Worm (Caenorhabditis elegans) whole organism, late embryonic: ENCODE data around the gene luc-7L.

Source experiments
- C08G9.2 ChIP-seq: sonication (generic microtip); optimal IDR thresholded peaks from 2 replicates; lab custom pipeline; 2016; ENCODE audit warnings: mild to moderate bottlenecking, missing genetic modification characterization, moderate library complexity, missing compliant biosample characterization
- C38D4.7 ChIP-seq: fragments of 200-800 bp; sonication (Bioruptor generic); optimal IDR thresholded peaks from 2 replicates; lab custom pipeline; 2018; ENCODE audit warnings: mild to moderate bottlenecking, missing genetic modification characterization, moderate library complexity, missing compliant biosample characterization
- F13H6.1 ChIP-seq: sonication (generic microtip); optimal IDR thresholded peaks from 2 replicates; lab custom pipeline; 2016; ENCODE audit warnings: missing genetic modification characterization, missing compliant biosample characterization
- K02D7.2 ChIP-seq: sonication (generic microtip); optimal IDR thresholded peaks from 2 replicates; lab custom pipeline; 2017; ENCODE audit warnings: mild to moderate bottlenecking, missing genetic modification characterization, missing compliant biosample characterization
- ahr-1 ChIP-seq: sonication (generic microtip); optimal IDR thresholded peaks from 2 replicates; lab custom pipeline; 2016; ENCODE audit warnings: missing genetic modification characterization, missing compliant biosample characterization
- ama-1 ChIP-seq: fragments of 150-350 bp; optimal IDR thresholded peaks from 2 replicates; lab custom pipeline; 2014
- ceh-18 ChIP-seq: sonication (generic microtip); optimal IDR thresholded peaks from 2 replicates; lab custom pipeline; 2016; ENCODE audit warnings: missing genetic modification characterization, missing compliant biosample characterization
- ceh-19 ChIP-seq: fragments of 200-800 bp; sonication (Bioruptor generic); optimal IDR thresholded peaks from 2 replicates; lab custom pipeline; 2018; ENCODE audit warnings: mild to moderate bottlenecking, missing genetic modification characterization, missing compliant biosample characterization
- ceh-2 ChIP-seq: sonication (generic microtip); optimal IDR thresholded peaks from 2 replicates; lab custom pipeline; 2016; ENCODE audit warnings: missing genotype, missing genetic modification characterization, missing compliant biosample characterization
- ceh-22 ChIP-seq: sonication (generic microtip); optimal IDR thresholded peaks from 2 replicates; lab custom pipeline; 2017; ENCODE audit warnings: missing biosample characterization, missing genetic modification characterization
- ceh-24 ChIP-seq: sonication (generic microtip); optimal IDR thresholded peaks from 2 replicates; lab custom pipeline; 2016; ENCODE audit warnings: mild to moderate bottlenecking, missing genetic modification characterization, missing compliant biosample characterization
- ceh-31 ChIP-seq: sonication (generic microtip); optimal IDR thresholded peaks from 2 replicates; lab custom pipeline; 2016; ENCODE audit warnings: missing genetic modification characterization, missing compliant biosample characterization
- ceh-34 ChIP-seq: sonication (generic microtip); optimal IDR thresholded peaks from 2 replicates; lab custom pipeline; 2016; ENCODE audit warnings: mild to moderate bottlenecking, missing genetic modification characterization, missing compliant biosample characterization
- ceh-45 ChIP-seq: fragments of 200-800 bp; sonication (Bioruptor generic); IDR thresholded peaks from 2 replicates; pipeline ENCODE4 v1.3.6; 2022; ENCODE audit warnings: missing genetic modification reagents, missing genetic modification characterization, missing compliant biosample characterization
- ceh-6 ChIP-seq: fragments of 200-800 bp; sonication (Bioruptor generic); optimal IDR thresholded peaks from 2 replicates; lab custom pipeline; 2018; ENCODE audit warnings: mild to moderate bottlenecking, missing genetic modification characterization, missing compliant biosample characterization
- che-1 ChIP-seq: sonication (generic microtip); optimal IDR thresholded peaks from 2 replicates; lab custom pipeline; 2016; ENCODE audit warnings: mild to moderate bottlenecking, missing genetic modification characterization, missing compliant biosample characterization
- dmd-4 ChIP-seq: sonication (generic microtip); optimal IDR thresholded peaks from 2 replicates; lab custom pipeline; 2016; ENCODE audit warnings: borderline replicate concordance, missing genetic modification characterization, missing compliant biosample characterization
- dve-1 ChIP-seq: sonication (generic microtip); optimal IDR thresholded peaks from 2 replicates; lab custom pipeline; 2017; ENCODE audit warnings: antibody characterized with exemption, mild to moderate bottlenecking, missing genetic modification characterization, missing compliant biosample characterization
- elt-2 ChIP-seq: sonication (generic microtip); optimal IDR thresholded peaks from 2 replicates; lab custom pipeline; 2016; ENCODE audit warnings: missing genetic modification reagents, missing genetic modification characterization, missing compliant biosample characterization
- elt-4 ChIP-seq: sonication (generic microtip); optimal IDR thresholded peaks from 2 replicates; lab custom pipeline; 2016; ENCODE audit warnings: missing genetic modification characterization, missing compliant biosample characterization
- eyg-1 ChIP-seq: sonication (generic microtip); optimal IDR thresholded peaks from 2 replicates; lab custom pipeline; 2016; ENCODE audit warnings: missing genotype, missing genetic modification characterization, missing compliant biosample characterization
- fax-1 ChIP-seq: sonication (generic microtip); optimal IDR thresholded peaks from 2 replicates; lab custom pipeline; 2016; ENCODE audit warnings: missing genotype, missing genetic modification characterization, missing compliant biosample characterization
- fkh-10 ChIP-seq: fragments of 150-350 bp; optimal IDR thresholded peaks from 2 replicates; lab custom pipeline; 2014; ENCODE audit warnings: missing biosample characterization, missing genetic modification reagents, missing genetic modification characterization
- gmeb-2 ChIP-seq: sonication (generic microtip); optimal IDR thresholded peaks from 2 replicates; lab custom pipeline; 2016; ENCODE audit warnings: missing genetic modification characterization, inconsistent platforms, missing compliant biosample characterization
- hlh-13 ChIP-seq: fragments of 200-800 bp; sonication (Bioruptor generic); optimal IDR thresholded peaks from 2 replicates; lab custom pipeline; 2018; ENCODE audit warnings: mild to moderate bottlenecking, missing genetic modification characterization, missing compliant biosample characterization
- hlh-6 ChIP-seq: sonication (generic microtip); optimal IDR thresholded peaks from 2 replicates; lab custom pipeline; 2016; ENCODE audit warnings: missing genotype, missing genetic modification characterization, missing compliant biosample characterization
- hlh-8 ChIP-seq: sonication (generic microtip); optimal IDR thresholded peaks from 2 replicates; lab custom pipeline; 2016; ENCODE audit warnings: missing genotype, missing genetic modification characterization, missing compliant biosample characterization
- lim-6 ChIP-seq: sonication (generic microtip); optimal IDR thresholded peaks from 2 replicates; lab custom pipeline; 2016; ENCODE audit warnings: missing genetic modification characterization, missing compliant biosample characterization
- lin-11 ChIP-seq: fragments of 200-800 bp; sonication (Bioruptor generic); optimal IDR thresholded peaks from 2 replicates; lab custom pipeline; 2018; ENCODE audit warnings: mild to moderate bottlenecking, missing genetic modification characterization, missing compliant biosample characterization
- madf-2 ChIP-seq: sonication (generic microtip); optimal IDR thresholded peaks from 2 replicates; lab custom pipeline; 2017; ENCODE audit warnings: missing genetic modification characterization, missing compliant biosample characterization
- mec-3 ChIP-seq: sonication (generic microtip); optimal IDR thresholded peaks from 2 replicates; lab custom pipeline; 2016; ENCODE audit warnings: borderline replicate concordance, missing genetic modification characterization, missing compliant biosample characterization
- nfya-1 ChIP-seq: sonication (generic microtip); optimal IDR thresholded peaks from 2 replicates; lab custom pipeline; 2017; ENCODE audit warnings: missing genetic modification characterization, mild to moderate bottlenecking, missing compliant biosample characterization, antibody characterized with exemption, moderate library complexity
- pag-3 ChIP-seq: sonication (generic microtip); optimal IDR thresholded peaks from 2 replicates; lab custom pipeline; 2016; ENCODE audit warnings: missing compliant biosample characterization, missing genetic modification characterization, borderline replicate concordance
- pat-9 ChIP-seq: fragments of 200-800 bp; sonication (Bioruptor generic); optimal IDR thresholded peaks from 2 replicates; lab custom pipeline; 2018; ENCODE audit warnings: mild to moderate bottlenecking, missing genetic modification characterization, moderate library complexity, missing compliant biosample characterization
- pax-1 ChIP-seq: fragments of 150-350 bp; optimal IDR thresholded peaks from 2 replicates; lab custom pipeline; 2014; ENCODE audit warnings: missing biosample characterization, missing genetic modification characterization
- pha-2 ChIP-seq: sonication (generic microtip); optimal IDR thresholded peaks from 2 replicates; lab custom pipeline; 2017; ENCODE audit warnings: mild to moderate bottlenecking, missing genetic modification characterization, missing compliant biosample characterization
- pha-4 ChIP-seq: fragments of 150-350 bp; optimal IDR thresholded peaks from 2 replicates; lab custom pipeline; 2018; ENCODE audit warnings: missing biosample characterization, missing genetic modification reagents, missing genetic modification characterization
- pqm-1 ChIP-seq: sonication (generic microtip); optimal IDR thresholded peaks from 2 replicates; lab custom pipeline; 2016; ENCODE audit warnings: missing genetic modification characterization, missing compliant biosample characterization
- pros-1 ChIP-seq: fragments of 150-350 bp; optimal IDR thresholded peaks from 2 replicates; lab custom pipeline; 2014; ENCODE audit warnings: missing biosample characterization, missing genetic modification reagents, missing genetic modification characterization
- ref-2 ChIP-seq: sonication (generic microtip); optimal IDR thresholded peaks from 2 replicates; lab custom pipeline; 2016; ENCODE audit warnings: missing genetic modification characterization, missing compliant biosample characterization
- rnt-1 ChIP-seq: sonication (generic microtip); optimal IDR thresholded peaks from 2 replicates; lab custom pipeline; 2016; ENCODE audit warnings: missing genetic modification characterization, missing compliant biosample characterization
- sdc-2 ChIP-seq: sonication (generic microtip); optimal IDR thresholded peaks from 2 replicates; lab custom pipeline; 2016; ENCODE audit warnings: missing genotype, missing genetic modification characterization, missing compliant biosample characterization
- sox-2 ChIP-seq: fragments of 200-800 bp; sonication (Bioruptor generic); IDR thresholded peaks from 2 replicates; pipeline ENCODE4 v1.3.6; 2022; ENCODE audit warnings: missing genetic modification reagents, missing genetic modification characterization, missing compliant biosample characterization
- sox-4 ChIP-seq: sonication (generic microtip); optimal IDR thresholded peaks from 2 replicates; lab custom pipeline; 2017; ENCODE audit warnings: mild to moderate bottlenecking, missing genetic modification characterization, inconsistent platforms, missing compliant biosample characterization
- syd-9 ChIP-seq: sonication (generic microtip); optimal IDR thresholded peaks from 2 replicates; lab custom pipeline; 2016; ENCODE audit warnings: mild to moderate bottlenecking, missing genetic modification characterization, moderate library complexity, missing compliant biosample characterization
- tbx-2 ChIP-seq: sonication (generic microtip); optimal IDR thresholded peaks from 2 replicates; lab custom pipeline; 2016; ENCODE audit warnings: missing genetic modification characterization, missing compliant biosample characterization
- tbx-7 ChIP-seq: sonication (generic microtip); optimal IDR thresholded peaks from 2 replicates; lab custom pipeline; 2016; ENCODE audit warnings: missing genotype, missing genetic modification characterization, missing compliant biosample characterization
- ttx-3 ChIP-seq: sonication (generic microtip); optimal IDR thresholded peaks from 2 replicates; lab custom pipeline; 2016; ENCODE audit warnings: missing genetic modification reagents, missing genetic modification characterization, missing compliant biosample characterization
- unc-3 ChIP-seq, 2 experiments: fragments of 200-800 bp in 1 of 2; sonication (Bioruptor generic) in 1 of 2; sonication (generic microtip) in 1 of 2; conservative IDR thresholded peaks in 1 of 2; optimal IDR thresholded peaks in 1 of 2; 2 replicates each; pipeline versions ENCODE4 v1.3.6 to Lab custom; 2016 to 2022; ENCODE audit warnings: missing compliant biosample characterization in 2 of 2, missing genetic modification characterization in 2 of 2, missing genetic modification reagents in 1 of 2
- unc-42 ChIP-seq: sonication (generic microtip); optimal IDR thresholded peaks from 2 replicates; lab custom pipeline; 2016; ENCODE audit warnings: missing genotype, missing genetic modification characterization, missing compliant biosample characterization
- unc-86 ChIP-seq: sonication (generic microtip); optimal IDR thresholded peaks from 2 replicates; lab custom pipeline; 2016; ENCODE audit warnings: missing genetic modification characterization, missing compliant biosample characterization
- zip-5 ChIP-seq: sonication (generic microtip); optimal IDR thresholded peaks from 2 replicates; lab custom pipeline; 2016; ENCODE audit warnings: missing genetic modification characterization, missing compliant biosample characterization
- ztf-16 ChIP-seq: sonication (generic microtip); optimal IDR thresholded peaks from 2 replicates; lab custom pipeline; 2017; ENCODE audit warnings: missing genetic modification characterization, missing compliant biosample characterization

The luc-7L gene

ce11 chrII:7708540-7708939, 1.3 kb upstream of the luc-7L start, which contains the start of gene B0495.9:
B0495.9 (minus strand) TSS chrII:7708710.
- TF ChIP-seq ceh-22 (peak; percentile 78), che-1 (peak; percentile 85), sdc-2 (tag; lab: Kevin White, UChicago) (peak; percentile 81), dmd-4 (tag; lab: Kevin White, UChicago) (peak; percentile 88), elt-2 (peak; percentile 96), pha-4 (no peak), C38D4.7 (peak; percentile 88), dve-1 (tag; lab: Kevin White, UChicago) (peak; percentile 13), fkh-10 (GFP tag; lab: Kevin White, UChicago) (peak; percentile 16), pat-9 (peak; percentile 90), unc-86 (tag; lab: Kevin White, UChicago) (peak; percentile 92), hlh-6 (tag; lab: Kevin White, UChicago) (peak; percentile 89), ama-1 (no peak), syd-9 (tag; lab: Kevin White, UChicago) (peak; percentile 85), sox-4 (peak; percentile 90), K02D7.2 (tag; lab: Kevin White, UChicago) (peak; percentile 81), pax-1 (tag; lab: Kevin White, UChicago) (peak; percentile 35), hlh-13 (GFP tag; lab: Kevin White, UChicago) (peak; percentile 73), F13H6.1 (tag; lab: Kevin White, UChicago) (peak; percentile 89), unc-42 (tag; lab: Kevin White, UChicago) (peak; percentile 64), zip-5 (tag; lab: Kevin White, UChicago) (peak; percentile 81), rnt-1 (peak; percentile 86), pros-1 (no peak), ceh-45 (GFP tag; lab: Robert Waterston, UW) (peak; percentile 71; the same call in 1 of the 2 replicates), hlh-8 (tag; lab: Kevin White, UChicago) (peak; percentile 91), pha-2 (peak; percentile 82), madf-2 (tag; lab: Kevin White, UChicago) (peak; percentile 83), gmeb-2 (peak; percentile 88), ahr-1 (tag; lab: Kevin White, UChicago) (peak; percentile 87), tbx-7 (tag; lab: Kevin White, UChicago) (peak; percentile 71), unc-3 (GFP tag; conservative IDR thresholded peaks at IDR 0.05; lab: Robert Waterston, UW) (peak; percentile 75), unc-3 (tag; optimal IDR thresholded peaks at IDR 0.05; lab: Kevin White, UChicago) (peak; percentile 87), ceh-19 (GFP tag; lab: Kevin White, UChicago) (peak; percentile 92), ceh-24 (tag; lab: Kevin White, UChicago) (peak; percentile 68), lim-6 (peak; percentile 61), ceh-34 (peak; percentile 94), ceh-6 (GFP tag; lab: Kevin White, UChicago) (peak; percentile 86), lin-11 (peak; percentile 75), ceh-18 (tag; lab: Kevin White, UChicago) (peak; percentile 55), ceh-31 (tag; lab: Kevin White, UChicago) (peak; percentile 91), ttx-3 (tag; lab: Kevin White, UChicago) (peak; percentile 90), pag-3 (tag; lab: Kevin White, UChicago) (no peak), fax-1 (tag; lab: Kevin White, UChicago) (peak; percentile 89), ref-2 (tag; lab: Kevin White, UChicago) (peak; percentile 96), nfya-1 (tag; lab: Kevin White, UChicago) (peak; percentile 86), C08G9.2 (tag; lab: Kevin White, UChicago) (peak; percentile 87), sox-2 (GFP tag; lab: Robert Waterston, UW) (peak; percentile 80), ceh-2 (tag; lab: Kevin White, UChicago) (peak; percentile 87), ztf-16 (peak; percentile 93), pqm-1 (tag; lab: Kevin White, UChicago) (peak; percentile 31), elt-4 (tag; lab: Kevin White, UChicago) (peak; percentile 61), mec-3 (tag; lab: Kevin White, UChicago) (peak; percentile 75), tbx-2 (peak; percentile 95), eyg-1 (peak; percentile 84)
